Worm (Caenorhabditis elegans) whole organism, L3 larva: ENCODE measurements around the gene hosl-1.

Experiments used
- aly-2 ChIP-seq: fragments of 150-350 bp; optimal IDR thresholded peaks from 2 replicates; lab custom pipeline; 2014; ENCODE audit warnings: missing biosample characterization, missing genetic modification characterization
- ceh-82 ChIP-seq: fragments of 150-350 bp; optimal IDR thresholded peaks from 2 replicates; lab custom pipeline; 2014; ENCODE audit warnings: missing biosample characterization, missing genetic modification characterization
- ceh-9 ChIP-seq: sonication (generic microtip); optimal IDR thresholded peaks from 2 replicates; lab custom pipeline; 2018; ENCODE audit warnings: missing biosample characterization, missing genetic modification characterization
- daf-12 ChIP-seq: fragments of 150-350 bp; optimal IDR thresholded peaks from 2 replicates; lab custom pipeline; 2014; ENCODE audit warnings: missing biosample characterization, missing genetic modification reagents, missing genetic modification characterization
- egl-27 ChIP-seq: sonication (generic microtip); optimal IDR thresholded peaks from 4 replicates; lab custom pipeline; 2017; ENCODE audit warnings: missing biosample characterization, missing genetic modification reagents, missing genetic modification characterization
- egl-5 ChIP-seq: fragments of 150-350 bp; optimal IDR thresholded peaks from 2 replicates; lab custom pipeline; 2017; ENCODE audit warnings: missing biosample characterization, missing genetic modification reagents, missing genetic modification characterization, inconsistent platforms
- elt-1 ChIP-seq: fragments of 150-350 bp; optimal IDR thresholded peaks from 2 replicates; lab custom pipeline; 2014; ENCODE audit warnings: missing biosample characterization, missing genetic modification characterization
- elt-2 ChIP-seq: sonication (generic microtip); optimal IDR thresholded peaks from 2 replicates; lab custom pipeline; 2016; ENCODE audit warnings: missing genetic modification reagents, mild to moderate bottlenecking, missing genetic modification characterization, missing compliant biosample characterization
- elt-3 ChIP-seq, 3 experiments: fragments of 150-350 bp in 1 of 3; sonication (generic microtip) in 2 of 3; optimal IDR thresholded peaks; 2 replicates in 2 of 3; 4 replicates in 1 of 3; lab custom pipeline; 2014 to 2017; ENCODE audit warnings: missing biosample characterization in 3 of 3, missing genetic modification characterization in 3 of 3
- eor-1 ChIP-seq, 2 experiments: fragments of 150-350 bp; optimal IDR thresholded peaks; 2 replicates each; lab custom pipeline; 2014 to 2018; ENCODE audit warnings: missing biosample characterization in 2 of 2, missing genetic modification characterization in 2 of 2
- fkh-10 ChIP-seq: sonication (generic microtip); optimal IDR thresholded peaks from 2 replicates; lab custom pipeline; 2017; ENCODE audit warnings: missing biosample characterization, missing genetic modification reagents, missing genetic modification characterization
- fkh-2 ChIP-seq: fragments of 150-350 bp; optimal IDR thresholded peaks from 2 replicates; lab custom pipeline; 2014; ENCODE audit warnings: missing biosample characterization, missing genetic modification reagents, missing genetic modification characterization
- fos-1 ChIP-seq: fragments of 150-350 bp; optimal IDR thresholded peaks from 2 replicates; lab custom pipeline; 2014; ENCODE audit warnings: missing biosample characterization, missing genetic modification characterization
- hmg-11 ChIP-seq: sonication (generic microtip); optimal IDR thresholded peaks from 2 replicates; lab custom pipeline; 2016; ENCODE audit warnings: missing genetic modification characterization, missing compliant biosample characterization
- jun-1 ChIP-seq: fragments of 150-350 bp; optimal IDR thresholded peaks from 2 replicates; lab custom pipeline; 2014; ENCODE audit warnings: missing biosample characterization, missing genetic modification reagents, missing genetic modification characterization
- lin-39 ChIP-seq: fragments of 150-350 bp; optimal IDR thresholded peaks from 2 replicates; lab custom pipeline; 2018; ENCODE audit warnings: missing biosample characterization, missing genetic modification reagents, missing genetic modification characterization
- lsy-12 ChIP-seq: sonication (generic microtip); optimal IDR thresholded peaks from 2 replicates; lab custom pipeline; 2016; ENCODE audit warnings: mild to moderate bottlenecking, missing genetic modification characterization, missing compliant biosample characterization
- mdl-1 ChIP-seq: fragments of 150-350 bp; optimal IDR thresholded peaks from 2 replicates; lab custom pipeline; 2014; ENCODE audit warnings: missing biosample characterization, missing genetic modification characterization
- mml-1 ChIP-seq: fragments of 150-350 bp; sonication (generic microtip); optimal IDR thresholded peaks from 3 replicates; lab custom pipeline; 2014; ENCODE audit warnings: missing biosample characterization, missing genetic modification characterization
- nhr-11 ChIP-seq: fragments of 150-350 bp; optimal IDR thresholded peaks from 2 replicates; lab custom pipeline; 2014; ENCODE audit warnings: missing biosample characterization, missing genetic modification characterization
- nhr-12 ChIP-seq: fragments of 150-350 bp; optimal IDR thresholded peaks from 2 replicates; lab custom pipeline; 2014; ENCODE audit warnings: missing biosample characterization, missing genetic modification characterization
- nhr-23 ChIP-seq: fragments of 150-350 bp; optimal IDR thresholded peaks from 2 replicates; lab custom pipeline; 2014; ENCODE audit warnings: missing biosample characterization, missing genetic modification reagents, missing genetic modification characterization
- nhr-237 ChIP-seq: fragments of 150-350 bp; optimal IDR thresholded peaks from 2 replicates; lab custom pipeline; 2014; ENCODE audit warnings: missing biosample characterization, missing genetic modification characterization
- nhr-28 ChIP-seq: fragments of 150-350 bp; optimal IDR thresholded peaks from 2 replicates; lab custom pipeline; 2014; ENCODE audit warnings: missing biosample characterization, missing genetic modification characterization
- nhr-43 ChIP-seq: sonication (generic microtip); optimal IDR thresholded peaks from 2 replicates; lab custom pipeline; 2016; ENCODE audit warnings: mild to moderate bottlenecking, missing genetic modification characterization, missing compliant biosample characterization; ENCODE audit not compliant: poor library complexity, severe bottlenecking
- nhr-67 ChIP-seq: fragments of 150-350 bp; optimal IDR thresholded peaks from 2 replicates; lab custom pipeline; 2014; ENCODE audit warnings: missing biosample characterization, missing genetic modification characterization
- nhr-77 ChIP-seq: fragments of 150-350 bp; optimal IDR thresholded peaks from 2 replicates; lab custom pipeline; 2014; ENCODE audit warnings: missing biosample characterization, missing genetic modification characterization
- pqm-1 ChIP-seq: fragments of 150-350 bp; optimal IDR thresholded peaks from 2 replicates; lab custom pipeline; 2017; ENCODE audit warnings: missing biosample characterization, missing genetic modification characterization, inconsistent platforms
- sea-2 ChIP-seq: fragments of 150-350 bp; sonication (generic microtip); optimal IDR thresholded peaks from 4 replicates; lab custom pipeline; 2014; ENCODE audit warnings: missing biosample characterization, missing genetic modification reagents, missing genetic modification characterization
- skn-1 ChIP-seq: fragments of 150-350 bp; optimal IDR thresholded peaks from 2 replicates; lab custom pipeline; 2014; ENCODE audit warnings: missing biosample characterization, missing genetic modification characterization
- tbx-2 ChIP-seq: sonication (generic microtip); optimal IDR thresholded peaks from 2 replicates; lab custom pipeline; 2016; ENCODE audit warnings: mild to moderate bottlenecking, missing genetic modification characterization, missing compliant biosample characterization
- unc-39 ChIP-seq: sonication (generic microtip); optimal IDR thresholded peaks from 4 replicates; lab custom pipeline; 2017; ENCODE audit warnings: missing biosample characterization, missing genetic modification characterization
- unc-62 ChIP-seq: fragments of 150-350 bp; sonication (generic microtip); optimal IDR thresholded peaks from 4 replicates; lab custom pipeline; 2014; ENCODE audit warnings: missing biosample characterization, missing genetic modification reagents, missing genetic modification characterization
- zag-1 ChIP-seq: fragments of 150-350 bp; optimal IDR thresholded peaks from 2 replicates; lab custom pipeline; 2014; ENCODE audit warnings: missing biosample characterization, missing genetic modification characterization
- ztf-11 ChIP-seq: fragments of 150-350 bp; optimal IDR thresholded peaks from 2 replicates; lab custom pipeline; 2014; ENCODE audit warnings: missing biosample characterization, missing genetic modification characterization
- ztf-4 ChIP-seq: fragments of 150-350 bp; optimal IDR thresholded peaks from 2 replicates; lab custom pipeline; 2014; ENCODE audit warnings: missing biosample characterization, missing genetic modification characterization

hosl-1 gene

ce11 chrX:4622024-4622423 lies 14.9 kb upstream of the hosl-1 start, which contains the start of gene C46C11.3:
Gene C46C11.3, plus strand, starts transcription at chrX:4622324.
- TF ChIP-seq zag-1 (tag; lab: Kevin White, UChicago) (no peak), ztf-4 (tag; lab: Kevin White, UChicago) (no peak), aly-2 (tag; lab: Kevin White, UChicago) (no peak), nhr-12 (tag; lab: Kevin White, UChicago) (no peak), unc-62 (no peak), hmg-11 (no peak), sea-2 (GFP tag; lab: Kevin White, UChicago) (no peak), nhr-11 (no peak), daf-12 (tag; lab: Kevin White, UChicago) (no peak), nhr-43 (tag; lab: Kevin White, UChicago) (no peak), mml-1 (tag; lab: Kevin White, UChicago) (no peak)

ce11 chrX:4623707-4624106 lies 13.2 kb upstream of the hosl-1 start:
- TF ChIP-seq fkh-2 (tag; lab: Kevin White, UChicago), result no peak
- no peak for TF ChIP-seq nhr-23 (tag; lab: Kevin White, UChicago)
- TF ChIP-seq fkh-10 (GFP tag; lab: Kevin White, UChicago), result peak; percentile 29

ce11 chrX:4625080-4625479 lies 11.8 kb upstream of the hosl-1 start:
- TF ChIP-seq elt-1 (tag; lab: Kevin White, UChicago) (no peak), ceh-9 (tag; lab: Kevin White, UChicago) (no peak), hmg-11 (no peak), jun-1 (tag; lab: Kevin White, UChicago) (no peak), lsy-12 (no peak), elt-3 (tag; optimal IDR thresholded peaks at IDR 0.05; lab: Kevin White, UChicago) (no peak), lin-39 (tag; lab: Kevin White, UChicago) (no peak), unc-62 (no peak), skn-1 (tag; lab: Kevin White, UChicago) (no peak), zag-1 (tag; lab: Kevin White, UChicago) (no peak), nhr-12 (tag; lab: Kevin White, UChicago) (no peak), pqm-1 (tag; lab: Kevin White, UChicago) (no peak), nhr-237 (tag; lab: Kevin White, UChicago) (no peak), eor-1 (tag; optimal IDR thresholded peaks at IDR 0.05; lab: Kevin White, UChicago) (no peak), egl-5 (no peak)
- TF ChIP-seq, all 47 proteins: peak for 0

- no peak for TF ChIP-seq nhr-237 (tag; lab: Kevin White, UChicago)
- no peak for TF ChIP-seq ceh-82 (tag; lab: Kevin White, UChicago)
- TF ChIP-seq pqm-1 (tag; lab: Kevin White, UChicago), result no peak
- no peak for TF ChIP-seq sea-2 (GFP tag; lab: Kevin White, UChicago)
Observed at ce11 chrX:4626891-4627290, 10.0 kb upstream of the hosl-1 start.

ce11 chrX:4628350-4628749 lies 8.6 kb upstream of the hosl-1 start:
- TF ChIP-seq fkh-10 (GFP tag; lab: Kevin White, UChicago), result no peak
- no peak for TF ChIP-seq eor-1 (tag; optimal IDR thresholded peaks at IDR 0.05; lab: Kevin White, UChicago)
- TF ChIP-seq nhr-12 (tag; lab: Kevin White, UChicago), result no peak
- TF ChIP-seq nhr-67 (tag; lab: Kevin White, UChicago), result no peak
- TF ChIP-seq egl-27, result no peak
- no peak for TF ChIP-seq mdl-1 (tag; lab: Kevin White, UChicago)
- no peak for TF ChIP-seq nhr-23 (tag; lab: Kevin White, UChicago)
- TF ChIP-seq ztf-11 (tag; lab: Kevin White, UChicago), result no peak
- no peak for TF ChIP-seq nhr-77
- no peak for TF ChIP-seq tbx-2 (tag; lab: Kevin White, UChicago)
- TF ChIP-seq egl-5, result no peak
- TF ChIP-seq elt-2 (tag; lab: Kevin White, UChicago), result no peak
- no peak for TF ChIP-seq fkh-2 (tag; lab: Kevin White, UChicago)
- no peak for TF ChIP-seq nhr-28 (tag; lab: Kevin White, UChicago)
- TF ChIP-seq unc-39 (tag; lab: Kevin White, UChicago), result no peak
- TF ChIP-seq skn-1 (tag; lab: Kevin White, UChicago), result no peak
- TF ChIP-seq fos-1 (tag; lab: Kevin White, UChicago), result no peak
- TF ChIP-seq, all 47 proteins: peak for 0
